Fruit fly (Drosophila melanogaster): ENCODE measurements around the gene slgA.

The slgA gene

dm6 chrX:21339476-21339931 is 34.3 kb upstream of the slgA start, which contains the start of the genes tty and fliI (continued):
- TF ChIP-seq CG4424 (GFP tag; optimal IDR thresholded peaks at IDR 0.05) (peak; percentile 65), Hey (tag; optimal IDR thresholded peaks at IDR 0.05) (no peak), dimm (GFP tag; IDR thresholded peaks at IDR 0.05) (peak; percentile 54), CG11723 (GFP tag; optimal IDR thresholded peaks at IDR 0.05) (peak; percentile 28), Doc3 (GFP tag; IDR thresholded peaks at IDR 0.05; ENCODE audit: partially characterized antibody) (0 out of 3 replicates have a peak, but pooled peaks have one; percentile 17), jumu (GFP tag; optimal IDR thresholded peaks at IDR 0.05) (peak; percentile 85), CG34376 (GFP tag; optimal IDR thresholded peaks at IDR 0.05) (peak; percentile 58), CG12744 (GFP tag; optimal IDR thresholded peaks at IDR 0.05) (peak; percentile 42), CG4328 (GFP tag; optimal IDR thresholded peaks at IDR 0.05) (no peak), stwl (tag; optimal IDR thresholded peaks at IDR 0.05) (peak; percentile 74), CG13424 (tag; optimal IDR thresholded peaks at IDR 0.05) (peak; percentile 68), CG43689 (GFP tag; IDR thresholded peaks at IDR 0.05) (peak; percentile 53), Sox102F (GFP tag; optimal IDR thresholded peaks at IDR 0.05) (peak; percentile 80), eyg (GFP tag; optimal IDR thresholded peaks at IDR 0.05) (peak; percentile 66), fu2 (GFP tag; optimal IDR thresholded peaks at IDR 0.05) (peak; percentile 76), Deaf1 (tag; optimal IDR thresholded peaks at IDR 0.05) (peak; percentile 54), Kr (GFP tag; optimal IDR thresholded peaks at IDR 0.05) (no peak), CG14441 (GFP tag; IDR thresholded peaks at IDR 0.05) (peak; percentile 94), Scr (GFP tag; IDR thresholded peaks at IDR 0.05; ENCODE audit: partially characterized antibody) (no peak), trem (tag; optimal IDR thresholded peaks at IDR 0.05) (peak; percentile 60), jigr1 (GFP tag; IDR thresholded peaks at IDR 0.05) (peak; percentile 78; the same call in 2 of the 3 replicates), Usf (GFP tag; optimal IDR thresholded peaks at IDR 0.05) (peak; percentile 27), CG6272 (GFP tag; IDR thresholded peaks at IDR 0.05) (peak; percentile 89), MESR4 (GFP tag; optimal IDR thresholded peaks at IDR 0.05) (peak; percentile 70), lbe (GFP tag; optimal IDR thresholded peaks at IDR 0.05) (peak; percentile 67), E2f2 (GFP tag; IDR thresholded peaks at IDR 0.05) (peak; percentile 80), CG14014 (GFP tag; IDR thresholded peaks at IDR 0.05) (peak; percentile 83), CG18764 (GFP tag; optimal IDR thresholded peaks at IDR 0.05) (peak; percentile 68), scrt (GFP tag; optimal IDR thresholded peaks at IDR 0.05) (peak; percentile 40), Hr51 (GFP tag; optimal IDR thresholded peaks at IDR 0.05) (peak; percentile 76 to 83), Atf-2 (GFP tag; optimal IDR thresholded peaks at IDR 0.05) (peak; percentile 67), Hand (GFP tag; optimal IDR thresholded peaks at IDR 0.05) (peak; percentile 30), bab2 (GFP tag; optimal IDR thresholded peaks at IDR 0.05) (peak; percentile 81), CG17612 (GFP tag; IDR thresholded peaks at IDR 0.05) (peak; percentile 64; the same call in 1 of the 2 replicates), CG13624 (GFP tag; optimal IDR thresholded peaks at IDR 0.05) (peak; percentile 79), Oaz (GFP tag; IDR thresholded peaks at IDR 0.05) (peak; percentile 68), Taf1 (GFP tag; IDR thresholded peaks at IDR 0.05) (peak; percentile 84), pros (GFP tag; optimal IDR thresholded peaks at IDR 0.05) (no peak), org-1 (GFP tag; optimal IDR thresholded peaks at IDR 0.05) (peak; percentile 54), CG9876 (GFP tag; optimal IDR thresholded peaks at IDR 0.05) (peak; percentile 75), gsb (GFP tag; IDR thresholded peaks at IDR 0.05) (peak; percentile 75), hb (GFP tag; IDR thresholded peaks at IDR 0.05; ENCODE audit: partially characterized antibody) (no peak), CG11695 (GFP tag; IDR thresholded peaks at IDR 0.05) (peak; percentile 88), CG7271 (tag; optimal IDR thresholded peaks at IDR 0.05) (no peak), Hmx (GFP tag; optimal IDR thresholded peaks at IDR 0.05) (no peak), CG2712 (tag; optimal IDR thresholded peaks at IDR 0.05) (peak; percentile 77), kah (GFP tag; optimal IDR thresholded peaks at IDR 0.05) (peak; percentile 6), CG12391 (tag; optimal IDR thresholded peaks at IDR 0.05) (peak; percentile 80), ERR (GFP tag; optimal IDR thresholded peaks at IDR 0.05) (peak; percentile 81), twi (tag; optimal IDR thresholded peaks at IDR 0.05) (peak; percentile 41), Nf-YC (tag; optimal IDR thresholded peaks at IDR 0.05) (peak; percentile 22)

Data from whole organism, embryonic.